Worm (Caenorhabditis elegans) whole organism, young adult: ENCODE results near the gene nspb-5.

Source experiments
- B0035.1 ChIP-seq: sonication (generic microtip); optimal IDR thresholded peaks from 2 replicates; lab custom pipeline; 2016; ENCODE audit warnings: missing genetic modification characterization, mild to moderate bottlenecking, missing compliant biosample characterization, missing genotype, missing genetic modification reagents
- C06A6.2 ChIP-seq: fragments of 200-800 bp; sonication (Bioruptor generic); conservative IDR thresholded peaks from 2 replicates; pipeline ENCODE4 v1.3.6; 2022; ENCODE audit warnings: missing genetic modification characterization, missing compliant biosample characterization
- F10E7.11 ChIP-seq: sonication (generic microtip); optimal IDR thresholded peaks from 2 replicates; lab custom pipeline; 2017; ENCODE audit warnings: mild to moderate bottlenecking, missing genetic modification characterization, moderate library complexity, missing compliant biosample characterization
- Y95B8A.8 ChIP-seq: fragments of 200-800 bp; sonication (Bioruptor generic); IDR thresholded peaks from 2 replicates; pipeline ENCODE4 v1.3.6; 2022; ENCODE audit warnings: missing genetic modification reagents, missing genetic modification characterization, missing compliant biosample characterization
- ama-1 ChIP-seq, 3 experiments: fragments of 150-350 bp in 1 of 3; sonication (generic microtip) in 2 of 3; optimal IDR thresholded peaks; 2 replicates each; lab custom pipeline; 2014 to 2018; ENCODE audit warnings: missing biosample characterization in 2 of 3, missing genetic modification characterization in 2 of 3, missing genetic modification reagents in 2 of 3
- ceh-100 ChIP-seq: fragments of 200-800 bp; sonication (Bioruptor generic); IDR thresholded peaks from 2 replicates; pipeline ENCODE4 v1.3.6; 2022; ENCODE audit warnings: missing genetic modification reagents, missing genetic modification characterization, missing compliant biosample characterization
- egrh-3 ChIP-seq: fragments of 200-800 bp; sonication (Bioruptor generic); IDR thresholded peaks from 2 replicates; pipeline ENCODE4 v1.3.6; 2022; ENCODE audit warnings: missing genetic modification reagents, missing genetic modification characterization, missing compliant biosample characterization
- ekl-4 ChIP-seq: fragments of 200-800 bp; sonication (Bioruptor generic); IDR thresholded peaks from 2 replicates; pipeline ENCODE4 v1.3.6; 2022; ENCODE audit warnings: missing genetic modification reagents, missing genetic modification characterization, missing compliant biosample characterization
- lin-26 ChIP-seq: fragments of 200-800 bp; sonication (Bioruptor generic); IDR thresholded peaks from 2 replicates; pipeline ENCODE4 v1.3.6; 2022; ENCODE audit warnings: missing genetic modification reagents, missing genetic modification characterization, missing compliant biosample characterization
- snpc-4 ChIP-seq, 5 experiments: fragments of 150-350 bp in 1 of 5; sonication (generic microtip) in 4 of 5; optimal IDR thresholded peaks; 2 replicates each; lab custom pipeline; 2014 to 2018; ENCODE audit warnings: missing genetic modification characterization in 5 of 5, missing biosample characterization in 3 of 5, antibody characterized with exemption in 2 of 5, mild to moderate bottlenecking in 2 of 5, missing compliant biosample characterization in 2 of 5, missing genotype in 2 of 5, moderate library complexity in 2 of 5, missing genetic modification reagents in 1 of 5
- unc-62 ChIP-seq: fragments of 150-350 bp; optimal IDR thresholded peaks from 2 replicates; lab custom pipeline; 2014; ENCODE audit warnings: missing biosample characterization, missing genetic modification reagents, missing genetic modification characterization

DNA sequence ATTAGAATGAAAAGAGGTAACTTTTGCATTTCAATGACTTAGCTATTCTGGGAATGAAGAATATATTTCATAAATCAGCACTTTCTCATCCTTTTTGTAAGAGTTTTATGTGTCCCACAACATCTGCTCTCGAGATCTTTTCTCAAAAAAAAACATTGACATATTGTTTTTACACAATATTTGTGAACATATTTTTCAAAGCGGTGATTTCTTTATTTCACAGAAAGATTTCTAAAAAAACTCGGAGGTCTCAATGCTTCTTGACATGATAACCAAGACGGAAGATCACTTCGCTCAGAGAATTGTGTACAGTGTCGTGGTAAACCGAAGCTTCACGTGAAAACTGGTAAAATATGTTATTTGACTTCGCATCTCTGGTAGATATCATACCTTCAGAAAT, 2.9 kb upstream of the nspb-5 start, which contains the start of gene F38A5.22:
- TF ChIP-seq egrh-3 (GFP tag; lab: Robert Waterston, UW) (no peak), snpc-4 (GFP tag; optimal IDR thresholded peaks at IDR 0.05; lab: Kevin White, UChicago) (no peak), snpc-4 (tag; optimal IDR thresholded peaks at IDR 0.05; lab: Kevin White, UChicago) (no peak), ceh-100 (GFP tag; lab: Robert Waterston, UW) (no peak), C06A6.2 (GFP tag; lab: Robert Waterston, UW) (no peak), F10E7.11 (no peak), Y95B8A.8 (GFP tag; lab: Robert Waterston, UW) (no peak), B0035.1 (no peak), unc-62 (GFP tag; lab: Kevin White, UChicago) (no peak), ama-1 (optimal IDR thresholded peaks at IDR 0.05; lab: Kevin White, UChicago) (no peak), ama-1 (GFP tag; optimal IDR thresholded peaks at IDR 0.05; lab: Kevin White, UChicago) (no peak), ekl-4 (GFP tag; lab: Robert Waterston, UW) (no peak), lin-26 (GFP tag; lab: Robert Waterston, UW) (no peak)
